Fruit fly (Drosophila melanogaster): ENCODE measurements around the gene CG12689.

The CG12689 gene

dm6 chrX:7556270-7556669 is 29.7 kb downstream of the CG12689 start (continued):
- TF ChIP-seq Gug (GFP tag; IDR thresholded peaks at IDR 0.05), result no peak
- peak; percentile 7 for TF ChIP-seq net (GFP tag; optimal IDR thresholded peaks at IDR 0.05)
- no peak for TF ChIP-seq Sox15 (GFP tag; optimal IDR thresholded peaks at IDR 0.05)
- no peak for TF ChIP-seq Sox14 (GFP tag; optimal IDR thresholded peaks at IDR 0.05)
- TF ChIP-seq CG10669 (GFP tag; optimal IDR thresholded peaks at IDR 0.05), result peak; percentile 45
- TF ChIP-seq CG4318 (GFP tag; optimal IDR thresholded peaks at IDR 0.05), result no peak
- peak; percentile 46 for TF ChIP-seq esn (GFP tag; optimal IDR thresholded peaks at IDR 0.05)
- peak; percentile 12 for TF ChIP-seq OdsH (GFP tag; optimal IDR thresholded peaks at IDR 0.05)
- TF ChIP-seq CG7368 (GFP tag; optimal IDR thresholded peaks at IDR 0.05), result peak; percentile 18
- TF ChIP-seq salr (GFP tag; optimal IDR thresholded peaks at IDR 0.05), result peak in 1 of 2 experiments; percentile 4
- peak; percentile 21; the same call in 1 of the 2 replicates for TF ChIP-seq CG15336 (GFP tag; IDR thresholded peaks at IDR 0.05)
- TF ChIP-seq acj6 (GFP tag; optimal IDR thresholded peaks at IDR 0.05), result peak; percentile 24
- TF ChIP-seq Hr4 (GFP tag; optimal IDR thresholded peaks at IDR 0.05), result no peak
- TF ChIP-seq vri (GFP tag; optimal IDR thresholded peaks at IDR 0.05), result no peak
- peak; percentile 6 for TF ChIP-seq Sox102F (GFP tag; optimal IDR thresholded peaks at IDR 0.05)
- no peak for TF ChIP-seq Lpt (GFP tag; optimal IDR thresholded peaks at IDR 0.05)
- TF ChIP-seq spab (GFP tag; optimal IDR thresholded peaks at IDR 0.05), result peak; percentile 21
- peak; percentile 33 for TF ChIP-seq lz (GFP tag; optimal IDR thresholded peaks at IDR 0.05)
- no peak for TF ChIP-seq CG11294 (GFP tag; IDR thresholded peaks at IDR 0.05)
- peak; percentile 10 for TF ChIP-seq CG6792 (GFP tag; optimal IDR thresholded peaks at IDR 0.05)
- TF ChIP-seq fd59A (GFP tag; optimal IDR thresholded peaks at IDR 0.05), result peak; percentile 15
- peak; percentile 27 for TF ChIP-seq cyc (GFP tag; optimal IDR thresholded peaks at IDR 0.05)

dm6 chrX:7553446-7553845 is 32.5 kb downstream of the CG12689 start:
- TF ChIP-seq fkh (GFP tag; optimal IDR thresholded peaks at IDR 0.05) (peak; percentile 90), CG6808 (GFP tag; optimal IDR thresholded peaks at IDR 0.05) (no peak), CG6854 (GFP tag; optimal IDR thresholded peaks at IDR 0.05) (no peak), CG15336 (GFP tag; IDR thresholded peaks at IDR 0.05) (no peak), Blimp-1 (GFP tag; optimal IDR thresholded peaks at IDR 0.05) (no peak), CG3032 (tag; optimal IDR thresholded peaks at IDR 0.05) (no peak), lz (GFP tag; optimal IDR thresholded peaks at IDR 0.05) (no peak), Sox102F (GFP tag; optimal IDR thresholded peaks at IDR 0.05) (no peak)

dm6 chrX:7552109-7552508 is 33.8 kb downstream of the CG12689 start:
- TF ChIP-seq Eip78C (GFP tag), result peak; percentile 1
- no peak for TF ChIP-seq Smox (GFP tag; optimal IDR thresholded peaks at IDR 0.05)

- TF ChIP-seq Ets21C (GFP tag; optimal IDR thresholded peaks at IDR 0.05), result no peak
- no peak for TF ChIP-seq CG6808 (GFP tag; optimal IDR thresholded peaks at IDR 0.05)
- TF ChIP-seq Hr4 (GFP tag; optimal IDR thresholded peaks at IDR 0.05), result no peak
- peak; percentile 46 for TF ChIP-seq Eip78C (GFP tag)
- TF ChIP-seq Met (GFP tag; optimal IDR thresholded peaks at IDR 0.05), result peak; percentile 19
- TF ChIP-seq Sox15 (GFP tag; optimal IDR thresholded peaks at IDR 0.05), result no peak
- no peak for TF ChIP-seq CG4318 (GFP tag; optimal IDR thresholded peaks at IDR 0.05)
- peak; percentile 51 for TF ChIP-seq svp (GFP tag)
- no peak for TF ChIP-seq vri (GFP tag; optimal IDR thresholded peaks at IDR 0.05)
- TF ChIP-seq CG11294 (GFP tag; IDR thresholded peaks at IDR 0.05), result no peak
- TF ChIP-seq CG1621 (tag; optimal IDR thresholded peaks at IDR 0.05), result no peak
- TF ChIP-seq pdm3 (GFP tag; optimal IDR thresholded peaks at IDR 0.05), result no peak
- TF ChIP-seq CG7368 (GFP tag; optimal IDR thresholded peaks at IDR 0.05), result no peak
- TF ChIP-seq Hr39 (GFP tag; optimal IDR thresholded peaks at IDR 0.05), result no peak
- TF ChIP-seq esn (GFP tag; optimal IDR thresholded peaks at IDR 0.05), result peak; percentile 24
- no peak for TF ChIP-seq CG15336 (GFP tag; IDR thresholded peaks at IDR 0.05)
- no peak for TF ChIP-seq dsx (GFP tag; optimal IDR thresholded peaks at IDR 0.05; ENCODE audit: poor library complexity, severe bottlenecking)
- no peak for TF ChIP-seq CG10631 (GFP tag; optimal IDR thresholded peaks at IDR 0.05)
- no peak for TF ChIP-seq Sox102F (GFP tag; optimal IDR thresholded peaks at IDR 0.05)
Observed at dm6 chrX:7550704-7551103, 35.2 kb downstream of the CG12689 start.
